Worm (Caenorhabditis elegans) whole organism, L2 larva: ENCODE results near the gene cox-17.

ENCODE experiments used
- R02D3.7 ChIP-seq: fragments of 150-350 bp; optimal IDR thresholded peaks from 2 replicates; lab custom pipeline; 2014; ENCODE audit warnings: missing biosample characterization, missing genetic modification characterization
- ama-1 ChIP-seq: fragments of 150-350 bp; optimal IDR thresholded peaks from 2 replicates; lab custom pipeline; 2018; ENCODE audit warnings: inconsistent platforms
- ceh-16 ChIP-seq: fragments of 150-350 bp; optimal IDR thresholded peaks from 2 replicates; lab custom pipeline; 2014; ENCODE audit warnings: missing biosample characterization, missing genetic modification characterization
- lin-13 ChIP-seq: fragments of 150-350 bp; optimal IDR thresholded peaks from 2 replicates; lab custom pipeline; 2014; ENCODE audit warnings: missing biosample characterization, missing genetic modification reagents, missing genetic modification characterization
- nhr-21 ChIP-seq: fragments of 150-350 bp; optimal IDR thresholded peaks from 2 replicates; lab custom pipeline; 2014; ENCODE audit warnings: missing biosample characterization, missing genetic modification characterization
- nhr-77 ChIP-seq: fragments of 150-350 bp; optimal IDR thresholded peaks from 2 replicates; lab custom pipeline; 2014; ENCODE audit warnings: missing biosample characterization, missing genetic modification characterization
- skn-1 ChIP-seq: sonication (generic microtip); optimal IDR thresholded peaks from 2 replicates; lab custom pipeline; 2017; ENCODE audit warnings: missing biosample characterization, missing genetic modification characterization
- sma-3 ChIP-seq: sonication (generic microtip); optimal IDR thresholded peaks from 2 replicates; lab custom pipeline; 2016; ENCODE audit warnings: missing genetic modification reagents, missing genetic modification characterization, missing compliant biosample characterization

ce11 chrIII:175733-176132 is 15.1 kb upstream of the cox-17 start, which contains the start of gene clec-148:
- TF ChIP-seq lin-13 (GFP tag; lab: Kevin White, UChicago) (no peak), skn-1 (tag; lab: Kevin White, UChicago) (no peak), sma-3 (GFP tag; lab: Kevin White, UChicago) (no peak), nhr-77 (tag; lab: Kevin White, UChicago) (no peak), R02D3.7 (no peak), ceh-16 (tag; lab: Kevin White, UChicago) (no peak), nhr-21 (tag; lab: Kevin White, UChicago) (no peak), ama-1 (lab: Kevin White, UChicago) (no peak)
